Fruit fly (Drosophila melanogaster) S2 (cell line): ENCODE data around the gene Spec2.

Experiments
- CG8478 ChIP-seq: fragments of >200 bp; optimal IDR thresholded peaks from 2 replicates; lab custom pipeline; 2018
- CTCF ChIP-seq, 2 experiments: fragments of >200 bp; optimal IDR thresholded peaks; 2 replicates each; lab custom pipeline; 2018

- no peak for TF ChIP-seq CG8478
- TF ChIP-seq CTCF (optimal IDR thresholded peaks at IDR 0.05; lab: Kevin White, UChicago): no peak
Measured at dm6 chr3R:5570635-5571436, 53.1 kb downstream of the Spec2 start, which contains the start of gene CRMP.
